Worm (Caenorhabditis elegans) whole organism, L4 larva: ENCODE measurements around the gene K09D9.9.

ENCODE experiments used
- R02D3.7 ChIP-seq: fragments of 150-350 bp; sonication (generic microtip); optimal IDR thresholded peaks from 3 replicates; lab custom pipeline; 2014; ENCODE audit warnings: missing biosample characterization, missing genetic modification characterization
- fos-1 ChIP-seq: fragments of 150-350 bp; optimal IDR thresholded peaks from 2 replicates; lab custom pipeline; 2014; ENCODE audit warnings: missing biosample characterization, missing genetic modification characterization
- snpc-1.2 ChIP-seq: fragments of 200-800 bp; sonication (Bioruptor generic); IDR thresholded peaks from 2 replicates; pipeline ENCODE4 v1.3.6; 2022; ENCODE audit warnings: missing genetic modification reagents, missing genetic modification characterization, missing compliant biosample characterization

- TF ChIP-seq snpc-1.2 (no peak), R02D3.7 (no peak), fos-1 (tag; lab: Kevin White, UChicago) (no peak)
Measured at ce11 chrV:3989070-3989469, 4.9 kb downstream of the K09D9.9 start, which contains the start of gene nlp-27.
